Worm (Caenorhabditis elegans) whole organism, early embryonic: Measurements from ENCODE around the gene adt-3.

Experiments used
- ama-1 ChIP-seq: fragments of 150-350 bp; optimal IDR thresholded peaks from 2 replicates; lab custom pipeline; 2014
- ets-7 ChIP-seq: sonication (generic microtip); optimal IDR thresholded peaks from 2 replicates; lab custom pipeline; 2016; ENCODE audit warnings: missing genotype, missing genetic modification characterization, missing compliant biosample characterization
- sea-1 ChIP-seq: fragments of 200-800 bp; sonication (Bioruptor generic); conservative IDR thresholded peaks from 2 replicates; pipeline ENCODE4 v1.3.6; 2022; ENCODE audit warnings: missing genetic modification characterization, missing compliant biosample characterization

DNA sequence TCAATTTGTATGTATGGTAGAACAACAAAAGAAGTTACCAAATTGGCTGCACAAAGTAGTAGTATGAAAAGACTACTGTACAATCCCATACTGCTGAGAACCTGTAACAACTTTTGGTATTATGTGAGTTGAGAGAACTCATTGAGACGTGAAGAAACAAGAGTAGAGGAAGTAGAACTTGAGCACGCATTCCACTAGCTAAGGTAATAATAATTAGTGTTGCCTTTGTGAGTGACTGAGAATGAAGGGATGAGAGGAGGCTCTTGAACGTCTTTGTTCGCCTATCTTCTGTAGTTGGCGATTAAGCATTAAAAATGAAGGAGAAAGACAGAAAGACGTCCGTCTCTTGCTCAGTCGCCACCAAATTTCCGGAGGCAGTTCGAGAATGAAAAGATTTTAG is 42.1 kb downstream of the adt-3 start, which contains the start of gene C16B8.4:
- TF ChIP-seq ets-7 (no peak), ama-1 (no peak), sea-1 (GFP tag; lab: Robert Waterston, UW) (no peak)
